Fruit fly (Drosophila melanogaster) whole organism, adult: Measurements from ENCODE around the gene CG31111.

Experiments
- CG12768 ChIP-seq: fragments of 200-800 bp; sonication (Bioruptor generic); optimal IDR thresholded peaks from 2 replicates; lab custom pipeline; 2017; ENCODE audit warnings: missing biosample characterization, missing genetic modification characterization, mild to moderate bottlenecking, moderate library complexity, missing genetic modification reagents
- CG7101 ChIP-seq: fragments of 200-800 bp; sonication (Bioruptor generic); optimal IDR thresholded peaks from 2 replicates; lab custom pipeline; 2018; ENCODE audit warnings: missing biosample characterization, mild to moderate bottlenecking, missing genetic modification characterization, moderate library complexity
- kay ChIP-seq: fragments of 200-800 bp; sonication (Bioruptor generic); peaks from one replicate; lab custom pipeline; 2016; ENCODE audit warnings: missing biosample characterization, missing genetic modification characterization, borderline replicate concordance

dm6 chr3R:25046023-25046422 is 10.0 kb downstream of the CG31111 start, which contains the start of gene CG11786:
- TF ChIP-seq CG7101 (tag; lab: Kevin White, UChicago) (no peak), kay (GFP tag; lab: Kevin White, UChicago) (no peak), CG12768 (GFP tag; lab: Kevin White, UChicago) (no peak)
